Worm (Caenorhabditis elegans) whole organism, early embryonic: ENCODE results near the gene nspe-4.

Source experiments
- ama-1 ChIP-seq: fragments of 150-350 bp; optimal IDR thresholded peaks from 2 replicates; lab custom pipeline; 2014
- ets-7 ChIP-seq: sonication (generic microtip); optimal IDR thresholded peaks from 2 replicates; lab custom pipeline; 2016; ENCODE audit warnings: missing genotype, missing genetic modification characterization, missing compliant biosample characterization
- hmg-4 ChIP-seq: fragments of 200-800 bp; sonication (Bioruptor generic); optimal IDR thresholded peaks from 2 replicates; lab custom pipeline; 2018; ENCODE audit warnings: mild to moderate bottlenecking, missing genetic modification characterization, missing compliant biosample characterization
- sea-1 ChIP-seq: fragments of 200-800 bp; sonication (Bioruptor generic); conservative IDR thresholded peaks from 2 replicates; pipeline ENCODE4 v1.3.6; 2022; ENCODE audit warnings: missing genetic modification characterization, missing compliant biosample characterization
- tra-4 ChIP-seq: sonication (generic microtip); optimal IDR thresholded peaks from 2 replicates; lab custom pipeline; 2017; ENCODE audit warnings: missing genetic modification characterization, missing compliant biosample characterization

- TF ChIP-seq hmg-4 (GFP tag; lab: Kevin White, UChicago) (no peak), ets-7 (tag; lab: Kevin White, UChicago) (no peak), sea-1 (GFP tag; lab: Robert Waterston, UW) (no peak), ama-1 (lab: Kevin White, UChicago) (no peak), tra-4 (no peak)
These were observed 8.4 kb upstream of the nspe-4 start, which contains the start of the genes ceh-100 and lips-15 for ce11 chrII:12603667-12604621.
